Fruit fly (Drosophila melanogaster): ENCODE results near the gene Lkr.

DNA sequence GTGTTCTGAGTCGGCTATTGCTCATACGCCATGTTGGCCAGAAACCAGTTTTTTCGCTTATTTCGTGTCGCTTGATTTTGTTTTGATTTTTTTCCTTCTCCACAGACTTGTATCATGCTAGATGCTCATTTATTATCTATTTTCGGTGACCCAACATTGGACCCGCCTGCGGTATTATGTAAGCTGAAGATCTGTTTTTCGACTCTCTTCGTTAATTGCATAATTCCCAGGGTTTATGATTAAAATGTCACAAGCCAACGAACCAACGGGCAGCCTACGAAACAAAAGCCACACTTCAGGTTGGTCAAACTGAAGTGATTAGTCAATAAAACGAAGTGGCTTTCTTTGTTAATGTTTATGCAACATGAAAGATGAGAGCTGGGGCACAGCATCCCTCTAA is 49.5 kb upstream of the Lkr start:
- TF ChIP-seq Sin3A (optimal IDR thresholded peaks at IDR 0.05) (no peak), Myc (optimal IDR thresholded peaks at IDR 0.05) (no peak), h (optimal IDR thresholded peaks at IDR 0.05) (no peak), insv (optimal IDR thresholded peaks at IDR 0.05) (no peak), ttk (optimal IDR thresholded peaks at IDR 0.05) (no peak)
